Worm (Caenorhabditis elegans) whole organism, mixed stage, embryonic: ENCODE data around the gene lgc-54.

Experiments used
- M03D4.4 ChIP-seq: sonication (generic microtip); optimal IDR thresholded peaks from 2 replicates; lab custom pipeline; 2017; ENCODE audit warnings: mild to moderate bottlenecking, missing genetic modification characterization, missing compliant biosample characterization
- bed-3 ChIP-seq: fragments of 200-800 bp; sonication (Bioruptor generic); optimal IDR thresholded peaks from 3 replicates; lab custom pipeline; 2018; ENCODE audit warnings: mild to moderate bottlenecking, missing genetic modification characterization, moderate library complexity, missing compliant biosample characterization
- blmp-1 ChIP-seq: fragments of 150-350 bp; optimal IDR thresholded peaks from 2 replicates; lab custom pipeline; 2014; ENCODE audit warnings: missing biosample characterization, missing genetic modification characterization
- ceh-43 ChIP-seq: fragments of 200-800 bp; sonication (Bioruptor generic); optimal IDR thresholded peaks from 2 replicates; lab custom pipeline; 2018; ENCODE audit warnings: mild to moderate bottlenecking, missing genetic modification characterization, moderate library complexity, missing compliant biosample characterization
- ceh-83 ChIP-seq: fragments of 200-800 bp; sonication (Bioruptor generic); optimal IDR thresholded peaks from 2 replicates; lab custom pipeline; 2018; ENCODE audit warnings: mild to moderate bottlenecking, missing genetic modification characterization, missing compliant biosample characterization
- ces-1 ChIP-seq: fragments of 150-350 bp; optimal IDR thresholded peaks from 2 replicates; lab custom pipeline; 2014; ENCODE audit warnings: missing biosample characterization, missing genetic modification reagents, missing genetic modification characterization
- cnd-1 ChIP-seq: fragments of 200-800 bp; sonication (Bioruptor generic); optimal IDR thresholded peaks from 2 replicates; lab custom pipeline; 2018; ENCODE audit warnings: mild to moderate bottlenecking, missing genetic modification characterization, missing compliant biosample characterization
- drap-1 ChIP-seq: fragments of 200-800 bp; sonication (Bioruptor generic); optimal IDR thresholded peaks from 3 replicates; lab custom pipeline; 2018; ENCODE audit warnings: mild to moderate bottlenecking, missing genetic modification characterization, missing compliant biosample characterization
- elt-1 ChIP-seq: sonication (generic microtip); optimal IDR thresholded peaks from 2 replicates; lab custom pipeline; 2017; ENCODE audit warnings: missing genetic modification characterization, mild to moderate bottlenecking, missing compliant biosample characterization, antibody characterized with exemption, moderate library complexity, borderline replicate concordance; ENCODE audit not compliant: insufficient read depth
- elt-3 ChIP-seq: fragments of 150-350 bp; optimal IDR thresholded peaks from 2 replicates; lab custom pipeline; 2014; ENCODE audit warnings: missing biosample characterization, missing genetic modification characterization
- flh-1 ChIP-seq: fragments of 200-800 bp; sonication (Bioruptor generic); optimal IDR thresholded peaks from 2 replicates; lab custom pipeline; 2018; ENCODE audit warnings: mild to moderate bottlenecking, missing genetic modification characterization, moderate library complexity, missing compliant biosample characterization
- ham-2 ChIP-seq: fragments of 200-800 bp; sonication (Bioruptor generic); optimal IDR thresholded peaks from 2 replicates; lab custom pipeline; 2018; ENCODE audit warnings: mild to moderate bottlenecking, missing genetic modification characterization, missing compliant biosample characterization
- hlh-1 ChIP-seq: fragments of 150-350 bp; optimal IDR thresholded peaks from 2 replicates; lab custom pipeline; 2014; ENCODE audit warnings: missing biosample characterization, missing genetic modification reagents, missing genetic modification characterization
- lin-13 ChIP-seq: fragments of 150-350 bp; optimal IDR thresholded peaks from 2 replicates; lab custom pipeline; 2014; ENCODE audit warnings: missing biosample characterization, missing genetic modification characterization
- lin-32 ChIP-seq: fragments of 200-800 bp; sonication (Bioruptor generic); optimal IDR thresholded peaks from 2 replicates; lab custom pipeline; 2018; ENCODE audit warnings: mild to moderate bottlenecking, missing genetic modification characterization, missing compliant biosample characterization
- lsy-2 ChIP-seq: fragments of 150-350 bp; optimal IDR thresholded peaks from 2 replicates; lab custom pipeline; 2014; ENCODE audit warnings: missing biosample characterization, missing genetic modification characterization
- mab-5 ChIP-seq: fragments of 150-350 bp; optimal IDR thresholded peaks from 2 replicates; lab custom pipeline; 2014; ENCODE audit warnings: missing biosample characterization, missing genetic modification characterization
- mep-1 ChIP-seq: fragments of 150-350 bp; optimal IDR thresholded peaks from 2 replicates; lab custom pipeline; 2017; ENCODE audit warnings: missing biosample characterization, missing genetic modification reagents, missing genetic modification characterization, inconsistent platforms
- mls-2 ChIP-seq: sonication (generic microtip); optimal IDR thresholded peaks from 2 replicates; lab custom pipeline; 2016; ENCODE audit warnings: mild to moderate bottlenecking, missing genetic modification characterization, moderate library complexity, missing compliant biosample characterization
- nhr-12 ChIP-seq: fragments of 150-350 bp; optimal IDR thresholded peaks from 2 replicates; lab custom pipeline; 2014; ENCODE audit warnings: missing biosample characterization, missing genetic modification characterization
- nhr-2 ChIP-seq: fragments of 150-350 bp; optimal IDR thresholded peaks from 2 replicates; lab custom pipeline; 2014; ENCODE audit warnings: missing biosample characterization, missing genetic modification characterization
- nhr-237 ChIP-seq: fragments of 150-350 bp; optimal IDR thresholded peaks from 2 replicates; lab custom pipeline; 2014; ENCODE audit warnings: missing biosample characterization, missing genetic modification characterization
- nhr-28 ChIP-seq: fragments of 150-350 bp; optimal IDR thresholded peaks from 2 replicates; lab custom pipeline; 2014; ENCODE audit warnings: missing biosample characterization, missing genetic modification characterization
- pha-4 ChIP-seq: fragments of 150-350 bp; optimal IDR thresholded peaks from 2 replicates; lab custom pipeline; 2018; ENCODE audit warnings: missing biosample characterization, missing genetic modification reagents, missing genetic modification characterization
- sem-2 ChIP-seq: fragments of 200-800 bp; sonication (Bioruptor generic); optimal IDR thresholded peaks from 2 replicates; lab custom pipeline; 2018; ENCODE audit warnings: mild to moderate bottlenecking, missing genetic modification characterization, missing compliant biosample characterization
- snpc-4 ChIP-seq: fragments of 150-350 bp; optimal IDR thresholded peaks from 2 replicates; lab custom pipeline; 2014; ENCODE audit warnings: missing biosample characterization, missing genetic modification characterization
- tbx-8 ChIP-seq: fragments of 200-800 bp; sonication (Bioruptor generic); optimal IDR thresholded peaks from 2 replicates; lab custom pipeline; 2018; ENCODE audit warnings: mild to moderate bottlenecking, missing genetic modification characterization, moderate library complexity, missing compliant biosample characterization
- unc-120 ChIP-seq: sonication (generic microtip); optimal IDR thresholded peaks from 2 replicates; lab custom pipeline; 2017; ENCODE audit warnings: missing genetic modification characterization, missing compliant biosample characterization; ENCODE audit not compliant: poor library complexity, severe bottlenecking
- unc-39 ChIP-seq: fragments of 150-350 bp; optimal IDR thresholded peaks from 2 replicates; lab custom pipeline; 2014; ENCODE audit warnings: missing biosample characterization, missing genetic modification characterization
- unc-62 ChIP-seq: fragments of 150-350 bp; optimal IDR thresholded peaks from 2 replicates; lab custom pipeline; 2014; ENCODE audit warnings: missing biosample characterization, missing genetic modification reagents, missing genetic modification characterization
- zip-8 ChIP-seq: fragments of 150-350 bp; optimal IDR thresholded peaks from 2 replicates; lab custom pipeline; 2014; ENCODE audit warnings: missing biosample characterization, missing genetic modification characterization
- ztf-11 ChIP-seq: fragments of 150-350 bp; optimal IDR thresholded peaks from 2 replicates; lab custom pipeline; 2014; ENCODE audit warnings: missing biosample characterization, missing genetic modification characterization

lgc-54 gene

DNA sequence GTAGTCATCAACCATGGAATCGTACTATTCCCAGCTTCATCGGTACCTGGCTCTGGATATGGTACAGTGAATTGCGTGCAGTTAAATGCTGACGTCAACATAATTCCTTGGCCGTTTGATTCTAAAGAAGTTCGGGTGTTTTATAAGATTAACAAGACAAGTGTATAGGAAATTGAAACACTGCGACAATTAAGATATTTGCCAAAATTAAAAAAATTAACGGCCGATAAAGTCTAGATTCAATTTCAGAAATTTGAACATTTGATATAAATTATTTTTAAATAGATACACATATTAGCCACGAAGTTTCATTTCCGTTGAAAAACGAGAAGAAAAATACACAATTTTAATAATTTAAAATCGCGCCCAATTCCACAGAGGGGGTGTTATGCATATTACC is 40.1 kb downstream of the lgc-54 start, which contains the start of gene dmsr-12:
dmsr-12 (minus strand) TSS at position 101 of the 400 bp plus-strand sequence.
- no peak for TF ChIP-seq mls-2 (tag; lab: Kevin White, UChicago)
- no peak for TF ChIP-seq mep-1 (tag; lab: Kevin White, UChicago)
- TF ChIP-seq flh-1 (GFP tag; lab: Kevin White, UChicago), result no peak
- TF ChIP-seq elt-1 (tag; lab: Kevin White, UChicago), result no peak
- TF ChIP-seq tbx-8, result no peak
- TF ChIP-seq zip-8, result no peak
- TF ChIP-seq, all 35 proteins: peak for 0

DNA sequence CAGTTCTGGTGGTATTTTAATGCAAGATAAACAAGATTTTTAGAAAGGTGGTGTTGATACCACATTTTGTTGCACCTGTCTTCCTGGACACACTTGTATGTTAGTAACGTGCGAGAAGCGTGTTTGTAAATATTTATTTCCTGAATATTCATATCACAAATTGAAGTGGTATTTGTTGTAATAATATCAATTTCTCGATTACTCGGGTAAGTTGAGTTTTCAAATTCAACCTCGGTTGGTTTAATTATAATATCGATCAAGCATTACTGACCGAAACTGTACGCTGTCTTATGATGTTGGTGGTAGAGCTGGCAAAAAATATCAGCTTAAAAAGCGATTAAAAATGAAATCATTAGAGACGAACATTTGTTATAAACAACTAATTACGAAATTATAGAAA is 42.4 kb downstream of the lgc-54 start, which contains the start of gene dmsr-11:
dmsr-11 (minus strand) TSS at position 101 of the 400 bp plus-strand sequence.
- TF ChIP-seq nhr-237 (no peak), ham-2 (GFP tag; lab: Kevin White, UChicago) (no peak), elt-3 (tag; lab: Kevin White, UChicago) (no peak), pha-4 (no peak), tbx-8 (no peak), blmp-1 (tag; lab: Kevin White, UChicago) (no peak), cnd-1 (tag; lab: Kevin White, UChicago) (no peak), unc-62 (no peak), drap-1 (GFP tag; lab: Kevin White, UChicago) (no peak), mls-2 (tag; lab: Kevin White, UChicago) (no peak), bed-3 (GFP tag; lab: Kevin White, UChicago) (no peak)

- TF ChIP-seq bed-3 (GFP tag; lab: Kevin White, UChicago) (no peak), sem-2 (no peak), hlh-1 (no peak), ztf-11 (tag; lab: Kevin White, UChicago) (no peak), unc-62 (no peak), cnd-1 (tag; lab: Kevin White, UChicago) (no peak), lin-13 (tag; lab: Kevin White, UChicago) (no peak), nhr-12 (tag; lab: Kevin White, UChicago) (no peak), pha-4 (no peak), ceh-43 (GFP tag; lab: Kevin White, UChicago) (no peak), ces-1 (GFP tag; lab: Kevin White, UChicago) (no peak), nhr-28 (tag; lab: Kevin White, UChicago) (no peak), M03D4.4 (tag; lab: Kevin White, UChicago) (no peak), blmp-1 (tag; lab: Kevin White, UChicago) (no peak), unc-39 (tag; lab: Kevin White, UChicago) (no peak), elt-1 (tag; lab: Kevin White, UChicago) (no peak), mab-5 (tag; lab: Kevin White, UChicago) (no peak)
Observed at ce11 chrV:6801850-6802249, 44.6 kb downstream of the lgc-54 start, which contains the start of gene dmsr-10. Gene dmsr-10 (minus strand): TSS chrV:6801950.

DNA sequence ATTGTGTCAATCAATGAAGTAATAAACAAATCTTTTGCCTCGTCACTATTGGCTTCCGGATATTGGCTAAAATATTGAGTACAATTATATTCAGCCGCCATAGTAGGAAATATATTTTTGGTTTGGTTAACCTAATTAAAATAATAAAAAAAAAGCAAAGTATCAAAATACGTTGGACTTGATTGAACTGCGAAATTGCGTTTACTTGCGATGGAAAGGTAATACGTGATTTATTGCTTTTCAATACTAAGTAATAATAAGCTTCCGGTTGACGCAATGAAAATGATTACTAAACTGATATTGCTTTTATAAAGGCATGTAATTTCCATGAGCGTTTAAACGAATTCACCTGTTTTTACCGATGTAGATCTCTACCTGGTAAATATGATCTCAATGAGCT is 46.8 kb downstream of the lgc-54 start, which contains the start of gene dmsr-9:
dmsr-9 (minus strand) TSS at position 101 of the 400 bp plus-strand sequence.
- TF ChIP-seq elt-3 (tag; lab: Kevin White, UChicago) (no peak), nhr-12 (tag; lab: Kevin White, UChicago) (no peak), ceh-83 (no peak), nhr-28 (tag; lab: Kevin White, UChicago) (no peak), snpc-4 (tag; lab: Kevin White, UChicago) (no peak), hlh-1 (no peak), bed-3 (GFP tag; lab: Kevin White, UChicago) (no peak), elt-1 (tag; lab: Kevin White, UChicago) (no peak), lsy-2 (tag; lab: Kevin White, UChicago) (no peak), ham-2 (GFP tag; lab: Kevin White, UChicago) (no peak), zip-8 (no peak), blmp-1 (tag; lab: Kevin White, UChicago) (no peak), nhr-237 (no peak), nhr-2 (tag; lab: Kevin White, UChicago) (no peak), lin-13 (tag; lab: Kevin White, UChicago) (no peak), unc-39 (tag; lab: Kevin White, UChicago) (no peak)

DNA sequence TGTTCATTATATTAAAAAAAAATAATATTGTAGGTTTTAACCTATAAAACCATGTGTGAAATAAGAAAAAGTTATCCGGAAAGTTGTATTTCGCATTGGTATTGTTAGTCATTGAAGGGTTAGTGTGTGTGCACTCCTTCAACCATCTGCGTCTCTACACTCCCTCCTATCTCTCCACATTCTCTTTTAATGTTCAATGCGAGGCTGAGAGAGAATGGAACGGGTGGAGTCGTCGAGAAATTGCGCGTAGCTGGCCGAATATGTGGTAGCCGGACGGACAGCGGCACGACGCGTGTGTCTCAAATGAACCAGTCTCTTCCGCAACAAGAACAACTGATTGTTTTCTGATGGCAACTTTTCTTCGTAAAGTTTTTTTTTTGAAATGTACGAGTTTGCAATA is 49.5 kb downstream of the lgc-54 start:
- TF ChIP-seq ceh-83 (no peak), drap-1 (GFP tag; lab: Kevin White, UChicago) (no peak), mls-2 (tag; lab: Kevin White, UChicago) (peak; percentile 33), bed-3 (GFP tag; lab: Kevin White, UChicago) (no peak), M03D4.4 (tag; lab: Kevin White, UChicago) (no peak), lin-32 (no peak), unc-120 (peak; percentile 79), ham-2 (GFP tag; lab: Kevin White, UChicago) (peak; percentile 46), hlh-1 (peak; percentile 58), ceh-43 (GFP tag; lab: Kevin White, UChicago) (no peak), nhr-12 (tag; lab: Kevin White, UChicago) (no peak), ces-1 (GFP tag; lab: Kevin White, UChicago) (peak; percentile 29)
